Worm (Caenorhabditis elegans): ENCODE measurements around the gene K10H10.6.

Gene K10H10.6

ce11 chrII:14501447-14501846 is 1.6 kb upstream of the K10H10.6 start, which contains the start of gene K10H10.5:
K10H10.5 (plus strand) TSS chrII:14501747.
- TF ChIP-seq elt-1 (tag; optimal IDR thresholded peaks at IDR 0.05; ENCODE audit: borderline replicate concordance, insufficient read depth) (no peak), ceh-83 (GFP tag; optimal IDR thresholded peaks at IDR 0.05) (no peak), nhr-237 (tag; optimal IDR thresholded peaks at IDR 0.05) (no peak), lin-13 (tag; optimal IDR thresholded peaks at IDR 0.05) (no peak), ceh-39 (tag; optimal IDR thresholded peaks at IDR 0.05) (no peak), tbx-8 (GFP tag; optimal IDR thresholded peaks at IDR 0.05) (no peak), unc-39 (tag; optimal IDR thresholded peaks at IDR 0.05) (no peak)

- no peak for TF ChIP-seq flh-1 (GFP tag; optimal IDR thresholded peaks at IDR 0.05)
- no peak for TF ChIP-seq drap-1 (GFP tag; optimal IDR thresholded peaks at IDR 0.05)
- TF ChIP-seq nhr-28 (tag; optimal IDR thresholded peaks at IDR 0.05) = no peak
- TF ChIP-seq unc-120 (tag; optimal IDR thresholded peaks at IDR 0.05; ENCODE audit: poor library complexity, severe bottlenecking) = no peak
- TF ChIP-seq tbx-8 (GFP tag; optimal IDR thresholded peaks at IDR 0.05) = no peak
- no peak for TF ChIP-seq mab-5 (tag; optimal IDR thresholded peaks at IDR 0.05)
- no peak for TF ChIP-seq lin-13 (tag; optimal IDR thresholded peaks at IDR 0.05)
- no peak for TF ChIP-seq nhr-2 (tag; optimal IDR thresholded peaks at IDR 0.05)
- no peak for TF ChIP-seq lin-32 (GFP tag; optimal IDR thresholded peaks at IDR 0.05)
- TF ChIP-seq ces-1 (GFP tag; optimal IDR thresholded peaks at IDR 0.05) = no peak
- TF ChIP-seq zip-8 (tag; optimal IDR thresholded peaks at IDR 0.05) = no peak
- TF ChIP-seq blmp-1 (tag; optimal IDR thresholded peaks at IDR 0.05) = no peak
- no peak for TF ChIP-seq sptf-1 (tag; optimal IDR thresholded peaks at IDR 0.05)
- no peak for TF ChIP-seq cnd-1 (tag; optimal IDR thresholded peaks at IDR 0.05)
- TF ChIP-seq M03D4.4 (tag; optimal IDR thresholded peaks at IDR 0.05) = no peak
Measured at ce11 chrII:14506245-14506644, 3.1 kb downstream of the K10H10.6 start, which contains the start of gene K10H10.12. K10H10.12 (minus strand) TSS chrII:14506345.

- TF ChIP-seq cnd-1 (tag; optimal IDR thresholded peaks at IDR 0.05) (no peak), nhr-28 (tag; optimal IDR thresholded peaks at IDR 0.05) (no peak), mls-2 (tag; optimal IDR thresholded peaks at IDR 0.05) (no peak), mep-1 (tag; optimal IDR thresholded peaks at IDR 0.05) (no peak), sptf-1 (tag; optimal IDR thresholded peaks at IDR 0.05) (no peak), tbx-8 (GFP tag; optimal IDR thresholded peaks at IDR 0.05) (no peak), nhr-76 (tag; optimal IDR thresholded peaks at IDR 0.05) (no peak), blmp-1 (tag; optimal IDR thresholded peaks at IDR 0.05) (no peak), unc-39 (tag; optimal IDR thresholded peaks at IDR 0.05) (no peak), drap-1 (GFP tag; optimal IDR thresholded peaks at IDR 0.05) (no peak), sem-2 (GFP tag; optimal IDR thresholded peaks at IDR 0.05) (no peak), unc-120 (tag; optimal IDR thresholded peaks at IDR 0.05; ENCODE audit: poor library complexity, severe bottlenecking) (no peak)
Measured at ce11 chrII:14507563-14507962, 4.5 kb downstream of the K10H10.6 start, which contains the start of the genes K10H10.7 and K10H10.10. K10H10.7 (minus strand) TSS chrII:14507663. K10H10.10 (plus strand) TSS chrII:14507766.

ce11 chrII:14510162-14510561 is 7.1 kb downstream of the K10H10.6 start:
- no peak for TF ChIP-seq M03D4.4 (tag; optimal IDR thresholded peaks at IDR 0.05)
- no peak for TF ChIP-seq lin-32 (GFP tag; optimal IDR thresholded peaks at IDR 0.05)
- no peak for TF ChIP-seq mab-5 (tag; optimal IDR thresholded peaks at IDR 0.05)

- no peak for TF ChIP-seq nhr-76 (tag; optimal IDR thresholded peaks at IDR 0.05)
- no peak for TF ChIP-seq mls-2 (tag; optimal IDR thresholded peaks at IDR 0.05)
- TF ChIP-seq cnd-1 (tag; optimal IDR thresholded peaks at IDR 0.05) = no peak
- TF ChIP-seq mab-5 (tag; optimal IDR thresholded peaks at IDR 0.05) = no peak
- no peak for TF ChIP-seq flh-1 (GFP tag; optimal IDR thresholded peaks at IDR 0.05)
- TF ChIP-seq unc-62 (GFP tag; optimal IDR thresholded peaks at IDR 0.05) = no peak
- TF ChIP-seq snpc-4 (tag; optimal IDR thresholded peaks at IDR 0.05) = no peak
- TF ChIP-seq hlh-1 (tag; optimal IDR thresholded peaks at IDR 0.05) = no peak
- no peak for TF ChIP-seq sptf-1 (tag; optimal IDR thresholded peaks at IDR 0.05)
- no peak for TF ChIP-seq elt-1 (tag; optimal IDR thresholded peaks at IDR 0.05; ENCODE audit: borderline replicate concordance, insufficient read depth)
- TF ChIP-seq lsy-2 (tag; optimal IDR thresholded peaks at IDR 0.05) = no peak
- TF ChIP-seq unc-120 (tag; optimal IDR thresholded peaks at IDR 0.05; ENCODE audit: poor library complexity, severe bottlenecking) = no peak
- no peak for TF ChIP-seq ceh-83 (GFP tag; optimal IDR thresholded peaks at IDR 0.05)
- no peak for TF ChIP-seq nhr-2 (tag; optimal IDR thresholded peaks at IDR 0.05)
- no peak for TF ChIP-seq mep-1 (tag; optimal IDR thresholded peaks at IDR 0.05)
Measured at ce11 chrII:14511189-14511588, 8.1 kb downstream of the K10H10.6 start, which contains the start of gene K10H10.13. K10H10.13 (minus strand) TSS chrII:14511289.

ce11 chrII:14515017-14515416 is 11.9 kb downstream of the K10H10.6 start, which contains the start of gene K10H10.9:
K10H10.9 (minus strand) TSS chrII:14515117.
- TF ChIP-seq nhr-28 (tag; optimal IDR thresholded peaks at IDR 0.05) = no peak
- TF ChIP-seq sptf-1 (tag; optimal IDR thresholded peaks at IDR 0.05) = no peak
- no peak for TF ChIP-seq snpc-4 (tag; optimal IDR thresholded peaks at IDR 0.05)
- no peak for TF ChIP-seq unc-39 (tag; optimal IDR thresholded peaks at IDR 0.05)
- TF ChIP-seq mep-1 (tag; optimal IDR thresholded peaks at IDR 0.05) = no peak
- no peak for TF ChIP-seq nhr-2 (tag; optimal IDR thresholded peaks at IDR 0.05)
- no peak for TF ChIP-seq pha-4 (tag; optimal IDR thresholded peaks at IDR 0.05)
- TF ChIP-seq lsy-2 (tag; optimal IDR thresholded peaks at IDR 0.05) = no peak
- no peak for TF ChIP-seq ztf-11 (tag; optimal IDR thresholded peaks at IDR 0.05)
- no peak for TF ChIP-seq bed-3 (GFP tag; optimal IDR thresholded peaks at IDR 0.05)
- TF ChIP-seq M03D4.4 (tag; optimal IDR thresholded peaks at IDR 0.05) = no peak
- no peak for TF ChIP-seq unc-62 (GFP tag; optimal IDR thresholded peaks at IDR 0.05)
- TF ChIP-seq sem-2 (GFP tag; optimal IDR thresholded peaks at IDR 0.05) = no peak
- TF ChIP-seq mab-5 (tag; optimal IDR thresholded peaks at IDR 0.05) = no peak
- TF ChIP-seq elt-1 (tag; optimal IDR thresholded peaks at IDR 0.05; ENCODE audit: borderline replicate concordance, insufficient read depth) = no peak
- TF ChIP-seq nhr-76 (tag; optimal IDR thresholded peaks at IDR 0.05) = no peak
- no peak for TF ChIP-seq ces-1 (GFP tag; optimal IDR thresholded peaks at IDR 0.05)

Measured in whole organism, mixed stage, embryonic.